Fruit fly (Drosophila melanogaster) whole organism, embryonic: Measurements from ENCODE around the gene CG15019.

Experiments used
- ATbp ChIP-seq: fragments of 200-800 bp; sonication (Bioruptor generic); optimal IDR thresholded peaks from 2 replicates; lab custom pipeline; 2017; ENCODE audit warnings: missing biosample characterization, mild to moderate bottlenecking, missing genetic modification characterization, missing genetic modification reagents
- Ada2b ChIP-seq: fragments of 200-800 bp; sonication (Bioruptor generic); IDR thresholded peaks from 2 replicates; pipeline ENCODE4 v1.3.6; 2022; ENCODE audit warnings: missing biosample characterization, missing genetic modification characterization
- Awh ChIP-seq: fragments of 200-800 bp; sonication (Bioruptor generic); IDR thresholded peaks from 2 replicates; pipeline ENCODE4, ENCODE4 v1.3.6; 2022; ENCODE audit warnings: missing biosample characterization, missing genetic modification characterization
- B-H2 ChIP-seq: fragments of 200-800 bp; sonication (Bioruptor generic); optimal IDR thresholded peaks from 2 replicates; lab custom pipeline; 2018; ENCODE audit warnings: missing biosample characterization, mild to moderate bottlenecking, missing genetic modification characterization
- C15 ChIP-seq: fragments of 200-800 bp; sonication (Bioruptor generic); IDR thresholded peaks from 3 replicates; pipeline ENCODE4 v1.3.6; 2022; ENCODE audit warnings: missing biosample characterization, missing genetic modification characterization
- CG10274 ChIP-seq: fragments of 200-800 bp; sonication (Bioruptor generic); optimal IDR thresholded peaks from 3 replicates; lab custom pipeline; 2017; ENCODE audit warnings: missing biosample characterization, mild to moderate bottlenecking, missing genetic modification characterization
- CG10321 ChIP-seq: fragments of 200-800 bp; sonication (Bioruptor generic); IDR thresholded peaks from 2 replicates; pipeline ENCODE4 v1.3.6; 2022; ENCODE audit warnings: missing biosample characterization, missing genetic modification characterization
- CG10366 ChIP-seq: fragments of 200-800 bp; sonication (Bioruptor generic); IDR thresholded peaks from 2 replicates; pipeline ENCODE4 v1.3.6; 2022; ENCODE audit warnings: missing biosample characterization, missing genetic modification characterization
- CG11085 ChIP-seq: fragments of 200-800 bp; sonication (Bioruptor generic); IDR thresholded peaks from 2 replicates; pipeline ENCODE4 v1.3.6; 2022; ENCODE audit warnings: missing biosample characterization, missing genetic modification characterization
- CG11696 ChIP-seq: fragments of 200-800 bp; sonication (Bioruptor generic); IDR thresholded peaks from 2 replicates; pipeline ENCODE4 v1.3.6; 2022; ENCODE audit warnings: missing biosample characterization, missing genetic modification characterization
- CG13296 ChIP-seq: fragments of 200-800 bp; sonication (Bioruptor generic); optimal IDR thresholded peaks from 3 replicates; lab custom pipeline; 2018; ENCODE audit warnings: missing biosample characterization, mild to moderate bottlenecking, missing genetic modification characterization
- CG17361 ChIP-seq: fragments of 200-800 bp; sonication (Bioruptor generic); IDR thresholded peaks from 3 replicates; pipeline ENCODE4 v1.3.6; 2022; ENCODE audit warnings: missing biosample characterization, missing genetic modification characterization
- CG17385 ChIP-seq: fragments of 200-800 bp; sonication (Bioruptor generic); optimal IDR thresholded peaks from 3 replicates; lab custom pipeline; 2018; ENCODE audit warnings: missing biosample characterization, mild to moderate bottlenecking, missing genetic modification characterization
- CG1792 ChIP-seq: fragments of 200-800 bp; sonication (Bioruptor generic); optimal IDR thresholded peaks from 2 replicates; lab custom pipeline; 2016; ENCODE audit warnings: missing biosample characterization, missing genetic modification characterization
- CG18476 ChIP-seq: fragments of 200-800 bp; sonication (Bioruptor generic); optimal IDR thresholded peaks from 2 replicates; lab custom pipeline; 2016; ENCODE audit warnings: missing biosample characterization, mild to moderate bottlenecking, missing genetic modification characterization
- CG2889 ChIP-seq: fragments of 200-800 bp; sonication (Bioruptor generic); IDR thresholded peaks from 3 replicates; pipeline ENCODE4 v1.3.6; 2022; ENCODE audit warnings: missing biosample characterization, missing genetic modification characterization
- CG4707 ChIP-seq: fragments of 200-800 bp; sonication (Bioruptor generic); optimal IDR thresholded peaks from 2 replicates; lab custom pipeline; 2018; ENCODE audit warnings: missing biosample characterization, mild to moderate bottlenecking, missing genetic modification characterization, moderate library complexity
- CG6683 ChIP-seq: fragments of 200-800 bp; sonication (Bioruptor generic); optimal IDR thresholded peaks from 2 replicates; lab custom pipeline; 2017; ENCODE audit warnings: missing biosample characterization, mild to moderate bottlenecking, missing genetic modification characterization, missing genetic modification reagents
- CG6813 ChIP-seq: fragments of 200-800 bp; sonication (Bioruptor generic); optimal IDR thresholded peaks from 2 replicates; lab custom pipeline; 2017; ENCODE audit warnings: missing biosample characterization, missing genetic modification characterization, mild to moderate bottlenecking, moderate library complexity, missing genetic modification reagents
- CG9215 ChIP-seq: fragments of 200-800 bp; sonication (Bioruptor generic); IDR thresholded peaks from 2 replicates; pipeline ENCODE4 v1.3.6; 2022; ENCODE audit warnings: missing biosample characterization, missing genetic modification characterization
- Camta ChIP-seq: fragments of 200-800 bp; sonication (Bioruptor generic); optimal IDR thresholded peaks from 2 replicates; lab custom pipeline; 2016; ENCODE audit warnings: missing biosample characterization, missing genetic modification characterization
- Dfd ChIP-seq, 2 experiments: fragments of >200 bp; optimal IDR thresholded peaks; 2 replicates each; lab custom pipeline; 2017; ENCODE audit warnings: missing biosample characterization in 2 of 2, missing genetic modification characterization in 2 of 2
- H2.0 ChIP-seq: fragments of 200-800 bp; sonication (Bioruptor generic); IDR thresholded peaks from 2 replicates; pipeline ENCODE4 v1.3.6; 2022; ENCODE audit warnings: missing biosample characterization, missing genetic modification characterization
- HLH4C ChIP-seq: fragments of 200-800 bp; sonication (Bioruptor generic); IDR thresholded peaks from 3 replicates; pipeline ENCODE4 v1.3.6; 2022; ENCODE audit warnings: missing biosample characterization, missing genetic modification characterization; ENCODE audit not compliant: partially characterized antibody
- HLH54F ChIP-seq: fragments of 200-800 bp; sonication (Bioruptor generic); optimal IDR thresholded peaks from 3 replicates; lab custom pipeline; 2016; ENCODE audit warnings: missing biosample characterization, missing genetic modification characterization
- Lhr ChIP-seq: fragments of 200-800 bp; sonication (Bioruptor generic); optimal IDR thresholded peaks from 3 replicates; lab custom pipeline; 2017; ENCODE audit warnings: mild to moderate bottlenecking, missing biosample characterization, missing genetic modification reagents, missing genetic modification characterization
- Lpt ChIP-seq: fragments of >200 bp; optimal IDR thresholded peaks from 2 replicates; lab custom pipeline; 2018; ENCODE audit warnings: missing biosample characterization, missing genetic modification characterization
- MTF-1 ChIP-seq: fragments of 200-800 bp; sonication (Bioruptor generic); optimal IDR thresholded peaks from 2 replicates; lab custom pipeline; 2018; ENCODE audit warnings: missing biosample characterization, mild to moderate bottlenecking, missing genetic modification characterization, borderline replicate concordance
- Nf-YC ChIP-seq: fragments of 200-800 bp; optimal IDR thresholded peaks from 3 replicates; lab custom pipeline; 2019; ENCODE audit warnings: missing biosample characterization, mild to moderate bottlenecking, missing genetic modification characterization, moderate library complexity
- Poxn ChIP-seq: fragments of 200-800 bp; sonication (Bioruptor generic); IDR thresholded peaks from 2 replicates; pipeline ENCODE4 v1.3.6; 2022; ENCODE audit warnings: missing biosample characterization, missing genetic modification characterization
- Sox102F ChIP-seq: fragments of 200-800 bp; sonication (Bioruptor generic); optimal IDR thresholded peaks from 2 replicates; lab custom pipeline; 2018; ENCODE audit warnings: missing biosample characterization, mild to moderate bottlenecking, missing genetic modification characterization, moderate library complexity
- Spps ChIP-seq: fragments of 200-800 bp; sonication (Bioruptor generic); optimal IDR thresholded peaks from 2 replicates; lab custom pipeline; 2018; ENCODE audit warnings: missing biosample characterization, mild to moderate bottlenecking, missing genetic modification characterization
- Xrp1 ChIP-seq: fragments of 200-800 bp; sonication (Bioruptor generic); IDR thresholded peaks from 2 replicates; pipeline ENCODE4 v1.3.6; 2022; ENCODE audit warnings: missing biosample characterization, missing genetic modification characterization
- abd-A ChIP-seq: fragments of 200-800 bp; sonication (Bioruptor generic); optimal IDR thresholded peaks from 3 replicates; lab custom pipeline; 2019; ENCODE audit warnings: missing biosample characterization, mild to moderate bottlenecking, missing genetic modification characterization, moderate library complexity
- ac ChIP-seq: fragments of 200-800 bp; sonication (Bioruptor generic); optimal IDR thresholded peaks from 3 replicates; lab custom pipeline; 2017; ENCODE audit warnings: missing biosample characterization, mild to moderate bottlenecking, missing genetic modification characterization
- br ChIP-seq: fragments of >200 bp; optimal IDR thresholded peaks from 2 replicates; lab custom pipeline; 2017
- caup ChIP-seq: fragments of 200-800 bp; sonication (Bioruptor generic); optimal IDR thresholded peaks from 3 replicates; lab custom pipeline; 2017; ENCODE audit warnings: missing biosample characterization, mild to moderate bottlenecking, missing genetic modification characterization, moderate library complexity; ENCODE audit not compliant: severe bottlenecking
- dan ChIP-seq: fragments of 200-800 bp; sonication (Bioruptor generic); IDR thresholded peaks from 2 replicates; pipeline ENCODE4 v1.3.6; 2022; ENCODE audit warnings: missing biosample characterization, missing genetic modification characterization
- eyg ChIP-seq: fragments of 200-800 bp; sonication (Bioruptor generic); optimal IDR thresholded peaks from 3 replicates; lab custom pipeline; 2016; ENCODE audit warnings: missing biosample characterization, missing genetic modification characterization
- fd96Cb ChIP-seq: fragments of 200-800 bp; sonication (Bioruptor generic); optimal IDR thresholded peaks from 2 replicates; lab custom pipeline; 2018; ENCODE audit warnings: missing biosample characterization, mild to moderate bottlenecking, missing genetic modification characterization, moderate library complexity
- fru ChIP-seq: fragments of >200 bp; optimal IDR thresholded peaks from 2 replicates; lab custom pipeline; 2017
- ind ChIP-seq: fragments of 200-800 bp; sonication (Bioruptor generic); optimal IDR thresholded peaks from 3 replicates; lab custom pipeline; 2016; ENCODE audit warnings: missing biosample characterization, missing genetic modification characterization
- kay ChIP-seq: fragments of 200-800 bp; sonication (Bioruptor generic); optimal IDR thresholded peaks from 2 replicates; lab custom pipeline; 2016; ENCODE audit warnings: missing biosample characterization, missing genetic modification characterization
- lilli ChIP-seq: fragments of 200-800 bp; sonication (Bioruptor generic); optimal IDR thresholded peaks from 3 replicates; lab custom pipeline; 2016; ENCODE audit warnings: missing biosample characterization, missing genetic modification characterization
- prd ChIP-seq, 3 experiments: fragments of >200 bp in 2 of 3; fragments of 200-800 bp in 1 of 3; sonication (Bioruptor generic) in 1 of 3; optimal IDR thresholded peaks in 2 of 3; IDR thresholded peaks in 1 of 3; 2 replicates in 2 of 3; 3 replicates in 1 of 3; pipeline versions ENCODE4 v1.3.6 to Lab custom; 2017 to 2022; ENCODE audit warnings: missing biosample characterization in 1 of 3, missing genetic modification characterization in 1 of 3
- row ChIP-seq: fragments of 200-800 bp; sonication (Bioruptor generic); IDR thresholded peaks from 3 replicates; pipeline ENCODE4 v1.3.6; 2022; ENCODE audit warnings: missing biosample characterization, missing genetic modification characterization
- run ChIP-seq: fragments of 200-800 bp; sonication (Bioruptor generic); optimal IDR thresholded peaks from 3 replicates; lab custom pipeline; 2018; ENCODE audit warnings: missing biosample characterization, mild to moderate bottlenecking, missing genetic modification characterization
- sens-2 ChIP-seq: fragments of 200-800 bp; sonication (Bioruptor generic); IDR thresholded peaks from 2 replicates; pipeline ENCODE4 v1.3.6; 2022; ENCODE audit warnings: missing biosample characterization, missing genetic modification characterization
- ssp ChIP-seq: fragments of 200-800 bp; sonication (Bioruptor generic); IDR thresholded peaks from 2 replicates; pipeline ENCODE4 v1.3.6; 2022; ENCODE audit warnings: missing biosample characterization, missing genetic modification characterization
- wek ChIP-seq: fragments of 200-800 bp; sonication (Bioruptor generic); optimal IDR thresholded peaks from 3 replicates; lab custom pipeline; 2018; ENCODE audit warnings: missing biosample characterization, mild to moderate bottlenecking, missing genetic modification characterization, moderate library complexity
- zfh2 ChIP-seq: fragments of 200-800 bp; sonication (Bioruptor generic); optimal IDR thresholded peaks from 2 replicates; lab custom pipeline; 2016; ENCODE audit warnings: missing biosample characterization, missing genetic modification characterization

Gene CG15019

DNA sequence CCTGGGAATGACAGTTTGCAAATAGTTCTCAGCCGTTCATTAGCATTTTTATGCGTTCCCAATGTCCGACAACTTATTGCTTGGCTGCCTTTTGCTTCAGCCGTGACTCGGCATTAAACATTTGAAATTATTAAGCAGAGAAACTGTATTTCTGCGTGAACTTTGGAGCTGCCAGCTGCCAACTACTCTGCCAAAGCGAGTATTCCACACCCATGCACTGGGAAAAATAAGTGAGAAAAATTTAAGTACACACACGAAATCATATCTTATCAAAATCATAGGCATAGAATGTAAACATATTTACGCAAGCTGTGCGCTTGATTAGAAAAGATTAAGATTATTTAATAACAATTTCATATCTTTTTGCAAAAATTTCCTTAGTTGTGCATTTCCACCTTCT, 7.1 kb upstream of the CG15019 start (continued):
- 0 out of 3 replicates have a peak, but pooled peaks have one; percentile 39 for TF ChIP-seq C15
- peak; percentile 23 for TF ChIP-seq HLH54F (GFP tag; lab: Kevin White, UChicago)
- peak; percentile 23 for TF ChIP-seq Camta (GFP tag; lab: Kevin White, UChicago)
- no peak for TF ChIP-seq CG13296 (GFP tag; lab: Kevin White, UChicago)
- TF ChIP-seq CG9215, result peak; percentile 39; the same call in 1 of the 2 replicates
- peak; percentile 49; the same call in 1 of the 2 replicates for TF ChIP-seq sens-2 (GFP tag; lab: Robert Waterston, UW)
- no peak for TF ChIP-seq prd (optimal IDR thresholded peaks at IDR 0.05; lab: Kevin White, UChicago)
- peak; percentile 65 for TF ChIP-seq prd (GFP tag; IDR thresholded peaks at IDR 0.05; lab: Robert Waterston, UW)
- no peak for TF ChIP-seq CG10274 (GFP tag; lab: Kevin White, UChicago)
- TF ChIP-seq CG17385, result peak; percentile 39
- TF ChIP-seq Ada2b, result peak; percentile 67
- TF ChIP-seq Dfd (GFP tag; optimal IDR thresholded peaks at IDR 0.05; lab: Kevin White, UChicago), result no peak
- TF ChIP-seq eyg (GFP tag; lab: Kevin White, UChicago), result no peak
- no peak for TF ChIP-seq CG18476 (GFP tag; lab: Kevin White, UChicago)
- peak; percentile 79 for TF ChIP-seq row (GFP tag; lab: Robert Waterston, UW)
- TF ChIP-seq kay (GFP tag; lab: Kevin White, UChicago), result no peak
- no peak for TF ChIP-seq run (tag; lab: Kevin White, UChicago)
- TF ChIP-seq Lhr (GFP tag; lab: Kevin White, UChicago), result no peak
- TF ChIP-seq CG11696, result peak; percentile 35; the same call in 1 of the 2 replicates
- no peak for TF ChIP-seq Lpt (GFP tag; lab: Kevin White, UChicago)
- no peak for TF ChIP-seq fd96Cb
- TF ChIP-seq CG1792 (GFP tag; lab: Kevin White, UChicago), result no peak
- 0 out of 2 replicates have a peak, but pooled peaks have one; percentile 29 for TF ChIP-seq CG10321 (GFP tag; lab: Robert Waterston, UW)
- TF ChIP-seq dan (GFP tag; lab: Robert Waterston, UW), result no peak
- TF ChIP-seq CG6813 (GFP tag; lab: Kevin White, UChicago), result no peak
- TF ChIP-seq ssp (GFP tag; lab: Robert Waterston, UW), result 0 out of 2 replicates have a peak, but pooled peaks have one; percentile 25
- TF ChIP-seq ind (GFP tag; lab: Kevin White, UChicago), result peak; percentile 37
- TF ChIP-seq wek, result no peak
- 0 out of 2 replicates have a peak, but pooled peaks have one; percentile 51 for TF ChIP-seq Awh
- peak; percentile 37 for TF ChIP-seq caup (GFP tag; lab: Kevin White, UChicago)
- peak; percentile 62; the same call in 1 of the 2 replicates for TF ChIP-seq Xrp1 (GFP tag; lab: Robert Waterston, UW)
- TF ChIP-seq abd-A, result no peak
- no peak for TF ChIP-seq br (lab: Kevin White, UChicago)
- TF ChIP-seq fru, result no peak
- 0 out of 3 replicates have a peak, but pooled peaks have one; percentile 37 for TF ChIP-seq CG2889 (GFP tag; lab: Robert Waterston, UW)
- TF ChIP-seq Spps (tag; lab: Kevin White, UChicago), result no peak
- peak; percentile 10 for TF ChIP-seq zfh2 (GFP tag; lab: Kevin White, UChicago)
- peak; percentile 18 for TF ChIP-seq ATbp (GFP tag; lab: Kevin White, UChicago)
- no peak for TF ChIP-seq CG6683 (GFP tag; lab: Kevin White, UChicago)
- no peak for TF ChIP-seq HLH4C (GFP tag; lab: Robert Waterston, UW)
- no peak for TF ChIP-seq CG4707
- peak; percentile 57 for TF ChIP-seq Sox102F (GFP tag; lab: Kevin White, UChicago)
- TF ChIP-seq ac (GFP tag; lab: Kevin White, UChicago), result no peak
- no peak for TF ChIP-seq CG17361 (GFP tag; lab: Robert Waterston, UW)
- peak; percentile 62; the same call in 1 of the 2 replicates for TF ChIP-seq CG10366
- TF ChIP-seq Nf-YC (tag; lab: Kevin White, UChicago), result no peak
- TF ChIP-seq lilli (GFP tag; lab: Kevin White, UChicago), result peak; percentile 45
- TF ChIP-seq H2.0 (GFP tag; lab: Robert Waterston, UW), result peak; percentile 70
- no peak for TF ChIP-seq MTF-1
- peak; percentile 61 for TF ChIP-seq CG11085 (GFP tag; lab: Robert Waterston, UW)
- TF ChIP-seq B-H2 (GFP tag; lab: Kevin White, UChicago), result peak; percentile 3
- TF ChIP-seq Poxn (GFP tag; lab: Robert Waterston, UW), result no peak
